Worm (Caenorhabditis elegans) whole organism, early embryonic: ENCODE measurements around the gene Y62H9A.5.

Source experiments
- ceh-36 ChIP-seq: sonication (generic microtip); optimal IDR thresholded peaks from 2 replicates; lab custom pipeline; 2016; ENCODE audit warnings: missing genetic modification characterization, inconsistent platforms, missing compliant biosample characterization
- hnd-1 ChIP-seq: sonication (generic microtip); optimal IDR thresholded peaks from 2 replicates; lab custom pipeline; 2016; ENCODE audit warnings: missing genetic modification characterization, missing compliant biosample characterization

ce11 chrX:11927585-11927984 is 44.9 kb upstream of the Y62H9A.5 start, which contains the start of gene F55G7.4:
- TF ChIP-seq hnd-1 (no peak), ceh-36 (no peak)
